Worm (Caenorhabditis elegans) whole organism, midembryonic: Measurements from ENCODE around the gene R09H10.1.

Source experiments
- T22C8.4 ChIP-seq: fragments of 200-800 bp; sonication (Bioruptor generic); IDR thresholded peaks from 2 replicates; pipeline ENCODE4 v1.3.6; 2022; ENCODE audit warnings: missing genetic modification characterization, missing compliant biosample characterization
- cog-1 ChIP-seq: sonication (generic microtip); optimal IDR thresholded peaks from 2 replicates; lab custom pipeline; 2016; ENCODE audit warnings: missing genetic modification characterization, missing compliant biosample characterization
- flt-1 ChIP-seq: fragments of 200-800 bp; sonication (Bioruptor generic); IDR thresholded peaks from 2 replicates; pipeline ENCODE4 v1.3.6; 2022; ENCODE audit warnings: missing genetic modification characterization, missing compliant biosample characterization
- klf-2 ChIP-seq: fragments of 200-800 bp; sonication (Bioruptor generic); conservative IDR thresholded peaks from 2 replicates; pipeline ENCODE4 v1.3.6; 2022; ENCODE audit warnings: missing genetic modification reagents, missing genetic modification characterization, missing compliant biosample characterization
- med-1 ChIP-seq: sonication (generic microtip); optimal IDR thresholded peaks from 2 replicates; lab custom pipeline; 2017; ENCODE audit warnings: missing genetic modification characterization, mild to moderate bottlenecking, missing compliant biosample characterization, antibody characterized with exemption, missing genetic modification reagents; ENCODE audit not compliant: insufficient read depth
- ref-1 ChIP-seq: fragments of 200-800 bp; sonication (Bioruptor generic); conservative IDR thresholded peaks from 2 replicates; pipeline ENCODE4 v1.3.6; 2022; ENCODE audit warnings: missing genetic modification reagents, missing genetic modification characterization, missing compliant biosample characterization
- tab-1 ChIP-seq: fragments of 200-800 bp; sonication (Bioruptor generic); IDR thresholded peaks from 2 replicates; pipeline ENCODE4 v1.3.6; 2022; ENCODE audit warnings: missing genetic modification characterization, missing compliant biosample characterization
- ztf-23 ChIP-seq: fragments of 200-800 bp; sonication (Bioruptor generic); IDR thresholded peaks from 2 replicates; pipeline ENCODE4 v1.3.6; 2022; ENCODE audit warnings: missing genetic modification reagents, missing genetic modification characterization, missing compliant biosample characterization
- ztf-29 ChIP-seq: fragments of 200-800 bp; sonication (Bioruptor generic); IDR thresholded peaks from 2 replicates; pipeline ENCODE4 v1.3.6; 2022; ENCODE audit warnings: missing genetic modification reagents, missing genetic modification characterization, missing compliant biosample characterization

The R09H10.1 gene

ce11 chrIV:10596505-10596904 is 3.6 kb upstream of the R09H10.1 start, which contains the start of gene C43F9.11:
C43F9.11 (plus strand) TSS chrIV:10596805.
- TF ChIP-seq tab-1 (GFP tag; lab: Robert Waterston, UW) (no peak), flt-1 (no peak), ztf-29 (GFP tag; lab: Robert Waterston, UW) (no peak), cog-1 (tag; lab: Kevin White, UChicago) (no peak)

ce11 chrIV:10602644-10603043 is 2.6 kb downstream of the R09H10.1 start, which contains the start of gene R09H10.2:
R09H10.2 (plus strand) TSS chrIV:10602944.
- TF ChIP-seq tab-1 (GFP tag; lab: Robert Waterston, UW) (no peak), ref-1 (GFP tag; lab: Robert Waterston, UW) (no peak), ztf-23 (no peak), flt-1 (no peak), med-1 (no peak), cog-1 (tag; lab: Kevin White, UChicago) (no peak), ztf-29 (GFP tag; lab: Robert Waterston, UW) (no peak), T22C8.4 (GFP tag; lab: Robert Waterston, UW) (no peak), klf-2 (GFP tag; lab: Robert Waterston, UW) (no peak)

ce11 chrIV:10606575-10607080 is 6.5 kb downstream of the R09H10.1 start, which contains the start of gene R09H10.3:
R09H10.3 (plus strand) TSS chrIV:10607030.
- TF ChIP-seq T22C8.4 (GFP tag; lab: Robert Waterston, UW) (no peak), ref-1 (GFP tag; lab: Robert Waterston, UW) (no peak), ztf-23 (no peak), tab-1 (GFP tag; lab: Robert Waterston, UW) (no peak), klf-2 (GFP tag; lab: Robert Waterston, UW) (no peak), med-1 (no peak), cog-1 (tag; lab: Kevin White, UChicago) (no peak), ztf-29 (GFP tag; lab: Robert Waterston, UW) (no peak), flt-1 (no peak)

- no peak for TF ChIP-seq cog-1 (tag; lab: Kevin White, UChicago)
- TF ChIP-seq flt-1, result no peak
- no peak for TF ChIP-seq ref-1 (GFP tag; lab: Robert Waterston, UW)
- no peak for TF ChIP-seq T22C8.4 (GFP tag; lab: Robert Waterston, UW)
- no peak for TF ChIP-seq med-1
- no peak for TF ChIP-seq ztf-29 (GFP tag; lab: Robert Waterston, UW)
- TF ChIP-seq tab-1 (GFP tag; lab: Robert Waterston, UW), result no peak
- no peak for TF ChIP-seq klf-2 (GFP tag; lab: Robert Waterston, UW)
- TF ChIP-seq ztf-23, result no peak
Observed at ce11 chrIV:10608275-10608674, 8.2 kb downstream of the R09H10.1 start, which contains the start of gene R09H10.6. R09H10.6 (plus strand) TSS chrIV:10608575.

- TF ChIP-seq flt-1, result no peak
- TF ChIP-seq med-1, result no peak
- TF ChIP-seq tab-1 (GFP tag; lab: Robert Waterston, UW), result no peak
- no peak for TF ChIP-seq T22C8.4 (GFP tag; lab: Robert Waterston, UW)
- TF ChIP-seq ztf-29 (GFP tag; lab: Robert Waterston, UW), result no peak
- TF ChIP-seq cog-1 (tag; lab: Kevin White, UChicago), result no peak
- TF ChIP-seq klf-2 (GFP tag; lab: Robert Waterston, UW), result no peak
- TF ChIP-seq ref-1 (GFP tag; lab: Robert Waterston, UW), result no peak
- no peak for TF ChIP-seq ztf-23
Observed at ce11 chrIV:10609920-10610319, 9.8 kb downstream of the R09H10.1 start.

ce11 chrIV:10612281-10612680 is 12.2 kb downstream of the R09H10.1 start:
- TF ChIP-seq med-1 (no peak), ztf-29 (GFP tag; lab: Robert Waterston, UW) (no peak), klf-2 (GFP tag; lab: Robert Waterston, UW) (no peak), T22C8.4 (GFP tag; lab: Robert Waterston, UW) (no peak), cog-1 (tag; lab: Kevin White, UChicago) (no peak), ztf-23 (no peak), flt-1 (no peak), tab-1 (GFP tag; lab: Robert Waterston, UW) (no peak), ref-1 (GFP tag; lab: Robert Waterston, UW) (no peak)

ce11 chrIV:10614918-10615477 is 14.9 kb downstream of the R09H10.1 start, which contains the start of gene ptr-14:
ptr-14 (plus strand) TSS chrIV:10615427.
- TF ChIP-seq tab-1 (GFP tag; lab: Robert Waterston, UW) (no peak), ztf-23 (no peak), cog-1 (tag; lab: Kevin White, UChicago) (no peak), ref-1 (GFP tag; lab: Robert Waterston, UW) (no peak), med-1 (no peak), klf-2 (GFP tag; lab: Robert Waterston, UW) (no peak), ztf-29 (GFP tag; lab: Robert Waterston, UW) (no peak), T22C8.4 (GFP tag; lab: Robert Waterston, UW) (no peak), flt-1 (no peak)

ce11 chrIV:10616366-10616765 is 16.3 kb downstream of the R09H10.1 start:
- TF ChIP-seq flt-1 (no peak), tab-1 (GFP tag; lab: Robert Waterston, UW) (no peak), T22C8.4 (GFP tag; lab: Robert Waterston, UW) (no peak), ztf-23 (no peak), klf-2 (GFP tag; lab: Robert Waterston, UW) (no peak)

ce11 chrIV:10617099-10617498 is 17.0 kb downstream of the R09H10.1 start:
- TF ChIP-seq flt-1 (no peak), klf-2 (GFP tag; lab: Robert Waterston, UW) (no peak), ztf-29 (GFP tag; lab: Robert Waterston, UW) (no peak), cog-1 (tag; lab: Kevin White, UChicago) (no peak), tab-1 (GFP tag; lab: Robert Waterston, UW) (no peak), ztf-23 (no peak), ref-1 (GFP tag; lab: Robert Waterston, UW) (no peak), med-1 (no peak), T22C8.4 (GFP tag; lab: Robert Waterston, UW) (no peak)
